Fruit fly (Drosophila melanogaster): ENCODE measurements around the gene Tbc1d8-9.

Gene Tbc1d8-9

DNA sequence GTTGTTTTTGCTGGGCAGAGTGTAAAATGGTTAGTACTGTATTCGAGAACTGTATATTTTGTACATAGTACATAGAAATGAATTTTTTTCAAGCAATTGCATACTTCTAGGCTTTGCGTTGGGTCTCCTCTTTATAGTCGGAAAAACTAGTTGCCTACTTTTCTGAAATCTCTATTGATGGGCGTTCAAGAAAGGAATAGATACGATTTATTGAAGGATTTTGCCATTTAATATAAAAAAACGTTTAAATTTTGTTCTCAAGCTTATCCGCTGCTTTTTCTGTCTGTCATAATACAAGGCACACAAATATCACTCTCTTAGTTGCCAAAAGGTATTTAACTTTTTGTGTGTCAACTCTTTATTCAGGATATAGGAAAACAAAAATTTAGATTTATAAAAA lies 16.4 kb upstream of the Tbc1d8-9 start, which contains the start of gene CG32440:
Gene CG32440 (plus strand): TSS at position 301 of the 400 bp plus-strand sequence.
- no peak for TF ChIP-seq CG5204 (GFP tag; optimal IDR thresholded peaks at IDR 0.05)
- peak; percentile 4 for TF ChIP-seq bab1 (GFP tag; optimal IDR thresholded peaks at IDR 0.05)

DNA sequence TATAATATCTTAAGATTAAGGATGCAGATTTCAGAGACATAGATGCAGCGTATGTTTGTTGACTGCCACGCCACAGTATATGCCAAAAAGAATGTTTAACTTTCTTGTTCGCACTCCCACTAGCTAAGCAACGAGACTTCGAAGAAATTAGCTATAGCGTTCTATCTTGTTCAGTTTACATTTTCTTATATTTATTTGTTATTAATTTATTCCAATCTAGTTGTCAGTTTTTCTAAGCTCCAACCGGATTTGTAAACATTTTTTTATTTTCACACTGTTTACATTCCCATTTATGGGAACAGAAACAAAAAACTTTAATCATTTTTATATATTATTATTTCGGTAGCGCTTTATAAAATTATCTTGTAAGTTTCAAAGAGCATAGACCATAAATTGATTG lies 13.9 kb upstream of the Tbc1d8-9 start, which contains the start of gene CG32437:
Gene CG32437 (plus strand): TSS at position 301 of the 400 bp plus-strand sequence.
- TF ChIP-seq CG12768 (GFP tag; optimal IDR thresholded peaks at IDR 0.05), result no peak
- no peak for TF ChIP-seq cic (GFP tag; optimal IDR thresholded peaks at IDR 0.05)
- TF ChIP-seq Crg-1 (GFP tag; optimal IDR thresholded peaks at IDR 0.05), result no peak
- TF ChIP-seq tj (GFP tag; optimal IDR thresholded peaks at IDR 0.05), result no peak
- no peak for TF ChIP-seq Hr96 (GFP tag; optimal IDR thresholded peaks at IDR 0.05)
- TF ChIP-seq CG33017 (tag; optimal IDR thresholded peaks at IDR 0.05), result no peak
- TF ChIP-seq cnc (optimal IDR thresholded peaks at IDR 0.05), result no peak
- TF ChIP-seq ovo (GFP tag; optimal IDR thresholded peaks at IDR 0.05), result no peak
- no peak for TF ChIP-seq CG5204 (GFP tag; optimal IDR thresholded peaks at IDR 0.05)
- TF ChIP-seq pad (GFP tag; optimal IDR thresholded peaks at IDR 0.05), result no peak
- no peak for TF ChIP-seq CG1620 (GFP tag; optimal IDR thresholded peaks at IDR 0.05)
- TF ChIP-seq kay (GFP tag; ENCODE audit: borderline replicate concordance), result no peak
- TF ChIP-seq CG7101 (tag; optimal IDR thresholded peaks at IDR 0.05), result no peak
- no peak for TF ChIP-seq toe (GFP tag; optimal IDR thresholded peaks at IDR 0.05)
- no peak for TF ChIP-seq bab1 (GFP tag; optimal IDR thresholded peaks at IDR 0.05)
- no peak for TF ChIP-seq CG11617 (GFP tag; optimal IDR thresholded peaks at IDR 0.05)
- TF ChIP-seq Clk (GFP tag; optimal IDR thresholded peaks at IDR 0.05), result no peak
- TF ChIP-seq CG14711 (tag; optimal IDR thresholded peaks at IDR 0.05), result no peak

DNA sequence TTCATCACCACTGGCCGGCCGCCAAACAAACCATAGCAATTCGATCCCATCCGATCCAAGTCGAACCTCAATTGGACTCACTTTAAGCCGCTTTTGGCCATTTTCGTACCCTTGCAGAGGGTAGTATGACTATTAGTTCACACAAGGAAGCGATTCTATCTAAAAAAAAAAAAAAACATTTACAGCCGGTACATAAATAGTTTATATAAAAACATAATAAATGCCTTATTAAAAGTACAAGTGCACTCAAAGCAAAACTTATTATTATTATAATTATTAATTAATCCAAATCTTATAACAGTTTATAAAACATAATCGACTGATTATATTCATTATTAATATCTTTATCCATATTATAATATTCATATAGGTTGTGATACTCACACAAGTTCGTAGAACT lies 12.9 kb upstream of the Tbc1d8-9 start, which contains the start of gene CG12971:
Gene CG12971 (minus strand): TSS at position 101 of the 400 bp plus-strand sequence.
- TF ChIP-seq pad (GFP tag; optimal IDR thresholded peaks at IDR 0.05) (no peak), cic (GFP tag; optimal IDR thresholded peaks at IDR 0.05) (no peak), CG11617 (GFP tag; optimal IDR thresholded peaks at IDR 0.05) (no peak), CG5204 (GFP tag; optimal IDR thresholded peaks at IDR 0.05) (no peak), Hr96 (GFP tag; optimal IDR thresholded peaks at IDR 0.05) (no peak), CG7045 (GFP tag; optimal IDR thresholded peaks at IDR 0.05) (no peak), ovo (GFP tag; optimal IDR thresholded peaks at IDR 0.05) (no peak), bab1 (GFP tag; optimal IDR thresholded peaks at IDR 0.05) (no peak), Mnt (GFP tag; optimal IDR thresholded peaks at IDR 0.05) (no peak), Clk (GFP tag; optimal IDR thresholded peaks at IDR 0.05) (no peak), kay (GFP tag; ENCODE audit: borderline replicate concordance) (no peak), CG12768 (GFP tag; optimal IDR thresholded peaks at IDR 0.05) (no peak), CG1620 (GFP tag; optimal IDR thresholded peaks at IDR 0.05) (no peak), CG33017 (tag; optimal IDR thresholded peaks at IDR 0.05) (no peak), Crg-1 (GFP tag; optimal IDR thresholded peaks at IDR 0.05) (no peak), CG7101 (tag; optimal IDR thresholded peaks at IDR 0.05) (no peak), cnc (optimal IDR thresholded peaks at IDR 0.05) (no peak), toe (GFP tag; optimal IDR thresholded peaks at IDR 0.05) (no peak), CG14711 (tag; optimal IDR thresholded peaks at IDR 0.05) (no peak)

DNA sequence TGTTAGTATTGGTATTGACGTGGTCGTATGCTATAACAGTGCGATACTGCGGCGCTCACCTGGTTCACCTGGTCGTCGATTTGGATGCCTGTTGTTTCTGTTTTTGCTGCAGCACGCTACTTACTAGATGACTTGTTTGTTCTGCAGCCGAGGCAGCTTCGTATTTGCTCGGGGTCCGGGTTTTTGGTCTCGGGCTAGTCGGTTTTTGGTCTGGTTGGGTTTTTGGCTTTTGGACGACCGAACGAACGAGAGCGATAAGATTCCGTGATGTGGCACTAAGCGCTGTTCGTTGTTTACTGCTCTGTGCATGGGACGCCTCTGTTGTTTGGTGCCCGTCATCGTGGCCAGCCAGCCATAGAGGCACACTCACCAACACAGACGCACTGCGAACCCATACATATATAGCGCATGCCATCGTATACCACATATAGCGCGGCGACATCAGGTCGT lies 5.5 kb upstream of the Tbc1d8-9 start, which contains the start of gene ebd2:
Gene ebd2 (minus strand): TSS at position 306 of the 450 bp plus-strand sequence.
- no peak for TF ChIP-seq pad (GFP tag; optimal IDR thresholded peaks at IDR 0.05)
- no peak for TF ChIP-seq tj (GFP tag; optimal IDR thresholded peaks at IDR 0.05)
- TF ChIP-seq toe (GFP tag; optimal IDR thresholded peaks at IDR 0.05), result no peak
- no peak for TF ChIP-seq CG7045 (GFP tag; optimal IDR thresholded peaks at IDR 0.05)
- peak; percentile 18 for TF ChIP-seq cic (GFP tag; optimal IDR thresholded peaks at IDR 0.05)
- TF ChIP-seq Hr96 (GFP tag; optimal IDR thresholded peaks at IDR 0.05), result peak; percentile 39

DNA sequence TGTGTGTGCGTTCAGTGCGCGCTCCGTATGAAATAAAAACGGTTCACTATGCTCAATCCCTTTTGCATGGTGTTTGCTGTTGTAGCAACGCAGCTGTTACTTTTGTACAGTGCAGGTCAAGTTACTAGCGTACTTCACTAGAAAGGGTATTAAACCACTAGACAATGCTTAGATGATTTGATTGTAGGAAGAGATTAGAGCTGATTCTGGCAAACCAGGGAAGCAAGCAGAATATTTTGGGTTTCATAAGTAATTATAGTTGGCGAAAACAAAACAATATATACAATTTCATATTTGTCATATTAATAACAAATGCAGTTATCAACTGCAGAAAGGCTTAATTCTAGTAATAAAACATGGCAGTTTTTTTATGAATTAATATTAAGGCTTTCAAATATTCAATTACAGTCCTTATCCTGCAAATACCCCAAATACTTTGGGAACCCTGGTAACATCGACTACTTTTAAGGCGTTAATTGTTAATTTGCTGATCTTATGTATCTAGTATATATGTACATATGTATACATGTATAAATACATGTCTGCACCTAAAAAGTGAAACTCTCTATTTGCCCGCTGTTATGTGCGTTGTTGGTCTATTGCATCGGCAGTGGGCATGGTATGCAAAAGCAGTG lies 3.8 kb upstream of the Tbc1d8-9 start:
- no peak for TF ChIP-seq CG14711 (tag; optimal IDR thresholded peaks at IDR 0.05)
- TF ChIP-seq Crg-1 (GFP tag; optimal IDR thresholded peaks at IDR 0.05), result no peak
- no peak for TF ChIP-seq kay (GFP tag; ENCODE audit: borderline replicate concordance)
- no peak for TF ChIP-seq Clk (GFP tag; optimal IDR thresholded peaks at IDR 0.05)
- TF ChIP-seq CG1620 (GFP tag; optimal IDR thresholded peaks at IDR 0.05), result no peak
- no peak for TF ChIP-seq tj (GFP tag; optimal IDR thresholded peaks at IDR 0.05)
- no peak for TF ChIP-seq Mnt (GFP tag; optimal IDR thresholded peaks at IDR 0.05)
- TF ChIP-seq CG5204 (GFP tag; optimal IDR thresholded peaks at IDR 0.05), result peak; percentile 33

DNA sequence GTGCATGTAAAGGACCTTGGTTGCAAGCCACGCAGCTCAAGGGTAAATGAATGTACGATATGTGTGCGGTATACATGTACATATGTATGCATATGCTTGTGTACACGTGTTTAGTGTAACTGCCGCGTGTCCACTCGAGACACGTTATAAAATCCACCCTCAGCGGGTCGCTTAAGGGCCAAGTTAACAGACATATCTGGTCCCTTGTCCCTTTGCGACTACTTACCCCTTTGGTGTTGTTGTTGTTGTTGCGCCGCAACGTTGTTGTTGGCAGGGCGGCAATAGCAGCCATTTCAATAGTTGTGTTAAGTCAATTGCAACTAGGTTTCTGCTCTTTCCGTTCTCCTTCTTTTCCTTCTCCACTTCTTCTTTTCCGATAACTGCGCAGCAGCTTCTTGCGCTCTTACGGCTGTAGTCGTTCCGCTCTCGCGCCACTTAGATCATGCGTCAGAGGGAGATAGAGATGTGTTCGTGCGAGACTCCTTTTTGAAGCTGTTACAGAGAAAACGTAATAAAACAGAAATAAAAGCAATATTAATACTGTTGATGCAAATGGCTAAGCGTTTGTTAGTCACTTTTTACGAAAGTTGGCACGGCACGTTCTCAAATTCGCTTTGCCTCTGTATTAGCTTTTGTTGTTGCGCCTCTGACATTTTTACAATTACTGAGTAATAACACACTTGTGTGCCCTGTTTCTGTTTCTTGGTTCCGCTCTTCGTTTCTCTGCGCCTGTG lies 3.1 kb upstream of the Tbc1d8-9 start:
- TF ChIP-seq CG7045 (GFP tag; optimal IDR thresholded peaks at IDR 0.05), result no peak
- TF ChIP-seq ovo (GFP tag; optimal IDR thresholded peaks at IDR 0.05), result peak; percentile 27
- TF ChIP-seq bab1 (GFP tag; optimal IDR thresholded peaks at IDR 0.05), result peak; percentile 17
- TF ChIP-seq kay (GFP tag; ENCODE audit: borderline replicate concordance), result peak; percentile 92
- no peak for TF ChIP-seq CG5204 (GFP tag; optimal IDR thresholded peaks at IDR 0.05)
- no peak for TF ChIP-seq Mnt (GFP tag; optimal IDR thresholded peaks at IDR 0.05)
